Fruit fly (Drosophila melanogaster) whole organism, embryonic: ENCODE data around the gene chif.

Experiments used
- Bteb2 ChIP-seq: fragments of 200-800 bp; sonication (Bioruptor generic); optimal IDR thresholded peaks from 2 replicates; lab custom pipeline; 2016; ENCODE audit warnings: missing biosample characterization, missing genetic modification characterization
- C15 ChIP-seq: fragments of 200-800 bp; sonication (Bioruptor generic); IDR thresholded peaks from 3 replicates; pipeline ENCODE4 v1.3.6; 2022; ENCODE audit warnings: missing biosample characterization, missing genetic modification characterization
- CG10462 ChIP-seq: fragments of 200-800 bp; sonication (Bioruptor generic); optimal IDR thresholded peaks from 2 replicates; lab custom pipeline; 2016; ENCODE audit warnings: missing biosample characterization, missing genetic modification characterization
- CG11560 ChIP-seq: fragments of 200-800 bp; sonication (Bioruptor generic); IDR thresholded peaks from 3 replicates; pipeline ENCODE4 v1.3.6; 2022; ENCODE audit warnings: missing biosample characterization, missing genetic modification characterization
- CG12769 ChIP-seq: fragments of 200-800 bp; sonication (Bioruptor generic); optimal IDR thresholded peaks from 2 replicates; lab custom pipeline; 2019; ENCODE audit warnings: missing biosample characterization, mild to moderate bottlenecking, missing genetic modification characterization, moderate library complexity
- CG13624 ChIP-seq: fragments of 200-800 bp; sonication (Bioruptor generic); optimal IDR thresholded peaks from 2 replicates; lab custom pipeline; 2016; ENCODE audit warnings: missing biosample characterization, missing genetic modification characterization
- CG14965 ChIP-seq: fragments of 200-800 bp; sonication (Bioruptor generic); optimal IDR thresholded peaks from 2 replicates; lab custom pipeline; 2016; ENCODE audit warnings: missing biosample characterization, missing genetic modification characterization, borderline replicate concordance
- CG15269 ChIP-seq: fragments of 200-800 bp; sonication (Bioruptor generic); optimal IDR thresholded peaks from 2 replicates; lab custom pipeline; 2018; ENCODE audit warnings: missing biosample characterization, mild to moderate bottlenecking, missing genetic modification characterization, moderate library complexity
- CG16813 ChIP-seq: fragments of 200-800 bp; sonication (Bioruptor generic); IDR thresholded peaks from 3 replicates; pipeline ENCODE4 v1.3.6; 2022; ENCODE audit warnings: missing biosample characterization, missing genetic modification characterization; ENCODE audit not compliant: partially characterized antibody
- CG16863 ChIP-seq: fragments of 200-800 bp; sonication (Bioruptor generic); optimal IDR thresholded peaks from 3 replicates; lab custom pipeline; 2016; ENCODE audit warnings: missing biosample characterization, missing genetic modification characterization
- CG17568 ChIP-seq: fragments of 200-800 bp; sonication (Bioruptor generic); optimal IDR thresholded peaks from 2 replicates; lab custom pipeline; 2018; ENCODE audit warnings: missing biosample characterization, mild to moderate bottlenecking, missing genetic modification characterization, moderate library complexity
- CG17612 ChIP-seq: fragments of 200-800 bp; sonication (Bioruptor generic); IDR thresholded peaks from 2 replicates; pipeline ENCODE4 v1.3.6; 2022; ENCODE audit warnings: missing biosample characterization, missing genetic modification characterization
- CG18262 ChIP-seq: fragments of 200-800 bp; optimal IDR thresholded peaks from 3 replicates; lab custom pipeline; 2019; ENCODE audit warnings: missing biosample characterization, mild to moderate bottlenecking, missing genetic modification characterization, moderate library complexity
- CG2889 ChIP-seq: fragments of 200-800 bp; sonication (Bioruptor generic); IDR thresholded peaks from 3 replicates; pipeline ENCODE4 v1.3.6; 2022; ENCODE audit warnings: missing biosample characterization, missing genetic modification characterization
- CG3163 ChIP-seq: fragments of 200-800 bp; sonication (Bioruptor generic); optimal IDR thresholded peaks from 3 replicates; lab custom pipeline; 2016; ENCODE audit warnings: missing biosample characterization, missing genetic modification characterization
- CG42726 ChIP-seq: fragments of 200-800 bp; sonication (Bioruptor generic); IDR thresholded peaks from 2 replicates; pipeline ENCODE4 v1.3.6; 2022; ENCODE audit warnings: missing biosample characterization, missing genetic modification characterization; ENCODE audit not compliant: partially characterized antibody
- CG5180 ChIP-seq: fragments of 200-800 bp; sonication (Bioruptor generic); optimal IDR thresholded peaks from 3 replicates; lab custom pipeline; 2017; ENCODE audit warnings: missing biosample characterization, missing genetic modification characterization, mild to moderate bottlenecking, moderate library complexity, missing genetic modification reagents
- CG5953 ChIP-seq: fragments of 200-800 bp; sonication (Bioruptor generic); IDR thresholded peaks from 2 replicates; pipeline ENCODE4 v1.3.6; 2022; ENCODE audit warnings: missing biosample characterization, missing genetic modification characterization
- CG7372 ChIP-seq: fragments of 200-800 bp; sonication (Bioruptor generic); IDR thresholded peaks from 2 replicates; pipeline ENCODE4 v1.3.6; 2022; ENCODE audit warnings: missing biosample characterization, missing genetic modification characterization
- CG7928 ChIP-seq: fragments of 200-800 bp; sonication (Bioruptor generic); optimal IDR thresholded peaks from 2 replicates; lab custom pipeline; 2017; ENCODE audit warnings: missing biosample characterization, mild to moderate bottlenecking, missing genetic modification characterization
- CG9932 ChIP-seq: fragments of 200-800 bp; sonication (Bioruptor generic); IDR thresholded peaks from 2 replicates; pipeline ENCODE4 v1.3.6; 2022; ENCODE audit warnings: missing biosample characterization, missing genetic modification characterization
- D ChIP-seq, 2 experiments: fragments of 200-800 bp in 1 of 2; fragments of >200 bp in 1 of 2; sonication (Bioruptor generic) in 1 of 2; optimal IDR thresholded peaks; 2 replicates in 1 of 2; 3 replicates in 1 of 2; lab custom pipeline; 2017; ENCODE audit warnings: mild to moderate bottlenecking in 1 of 2, missing biosample characterization in 1 of 2, missing genetic modification characterization in 1 of 2, missing genetic modification reagents in 1 of 2
- Dip2 ChIP-seq: fragments of 200-800 bp; sonication (Bioruptor generic); IDR thresholded peaks from 2 replicates; pipeline ENCODE4 v1.3.6; 2022; ENCODE audit warnings: missing biosample characterization, missing genetic modification characterization
- HLH4C ChIP-seq: fragments of 200-800 bp; sonication (Bioruptor generic); IDR thresholded peaks from 3 replicates; pipeline ENCODE4 v1.3.6; 2022; ENCODE audit warnings: missing biosample characterization, missing genetic modification characterization; ENCODE audit not compliant: partially characterized antibody
- HmgZ ChIP-seq: fragments of 200-800 bp; sonication (Bioruptor generic); optimal IDR thresholded peaks from 2 replicates; lab custom pipeline; 2018; ENCODE audit warnings: missing biosample characterization, mild to moderate bottlenecking, missing genetic modification characterization
- Jarid2 ChIP-seq: fragments of 200-800 bp; sonication (Bioruptor generic); optimal IDR thresholded peaks from 3 replicates; lab custom pipeline; 2017; ENCODE audit warnings: mild to moderate bottlenecking, missing biosample characterization, missing genetic modification reagents, missing genetic modification characterization
- Lhr ChIP-seq: fragments of 200-800 bp; sonication (Bioruptor generic); optimal IDR thresholded peaks from 3 replicates; lab custom pipeline; 2017; ENCODE audit warnings: mild to moderate bottlenecking, missing biosample characterization, missing genetic modification reagents, missing genetic modification characterization
- NC2β ChIP-seq: fragments of 200-800 bp; sonication (Bioruptor generic); optimal IDR thresholded peaks from 2 replicates; lab custom pipeline; 2016; ENCODE audit warnings: missing biosample characterization, missing genetic modification characterization
- Optix ChIP-seq: fragments of 200-800 bp; sonication (Bioruptor generic); IDR thresholded peaks from 3 replicates; pipeline ENCODE4 v1.3.6; 2022; ENCODE audit warnings: missing biosample characterization, missing genetic modification characterization
- Pdp1 ChIP-seq, 2 experiments: fragments of 200-800 bp; sonication (Bioruptor generic); optimal IDR thresholded peaks; 3 replicates each; lab custom pipeline; 2016; ENCODE audit warnings: missing biosample characterization in 2 of 2, missing genetic modification characterization in 2 of 2, mild to moderate bottlenecking in 1 of 2, moderate library complexity in 1 of 2
- Six4 ChIP-seq: fragments of 200-800 bp; sonication (Bioruptor generic); optimal IDR thresholded peaks from 2 replicates; lab custom pipeline; 2016; ENCODE audit warnings: missing biosample characterization, missing genetic modification characterization
- Spps ChIP-seq: fragments of 200-800 bp; sonication (Bioruptor generic); optimal IDR thresholded peaks from 2 replicates; lab custom pipeline; 2018; ENCODE audit warnings: missing biosample characterization, mild to moderate bottlenecking, missing genetic modification characterization
- Stat92E ChIP-seq, 3 experiments: fragments of >200 bp in 2 of 3; fragments of 200-800 bp in 1 of 3; sonication (Bioruptor generic) in 1 of 3; optimal IDR thresholded peaks; 2 replicates each; lab custom pipeline; 2017 to 2019; ENCODE audit warnings: missing biosample characterization in 3 of 3, missing genetic modification characterization in 3 of 3, mild to moderate bottlenecking in 1 of 3, moderate library complexity in 1 of 3
- Tbp ChIP-seq: fragments of >200 bp; optimal IDR thresholded peaks from 2 replicates; lab custom pipeline; 2018; ENCODE audit warnings: missing biosample characterization, missing genetic modification characterization
- Xrp1 ChIP-seq: fragments of 200-800 bp; sonication (Bioruptor generic); IDR thresholded peaks from 2 replicates; pipeline ENCODE4 v1.3.6; 2022; ENCODE audit warnings: missing biosample characterization, missing genetic modification characterization
- cas ChIP-seq: fragments of 200-800 bp; sonication (Bioruptor generic); IDR thresholded peaks from 2 replicates; pipeline ENCODE4 v1.3.6; 2022; ENCODE audit warnings: missing biosample characterization, missing genetic modification characterization
- eve ChIP-seq, 2 experiments: fragments of >200 bp; optimal IDR thresholded peaks; 2 replicates each; lab custom pipeline; 2017; ENCODE audit warnings: missing biosample characterization in 2 of 2, missing genetic modification characterization in 2 of 2
- her ChIP-seq: fragments of 200-800 bp; sonication (Bioruptor generic); optimal IDR thresholded peaks from 2 replicates; lab custom pipeline; 2016; ENCODE audit warnings: missing biosample characterization, missing genetic modification characterization
- jumu ChIP-seq: fragments of 200-800 bp; sonication (Bioruptor generic); optimal IDR thresholded peaks from 3 replicates; lab custom pipeline; 2016; ENCODE audit warnings: missing biosample characterization, missing genetic modification characterization
- oc ChIP-seq: fragments of 200-800 bp; sonication (Bioruptor generic); optimal IDR thresholded peaks from 2 replicates; lab custom pipeline; 2018; ENCODE audit warnings: missing biosample characterization, mild to moderate bottlenecking, missing genetic modification characterization, moderate library complexity
- sc ChIP-seq, 3 experiments: fragments of >200 bp in 2 of 3; fragments of 200-800 bp in 1 of 3; sonication (Bioruptor generic) in 1 of 3; optimal IDR thresholded peaks; 2 replicates in 2 of 3; 3 replicates in 1 of 3; lab custom pipeline; 2017; ENCODE audit warnings: mild to moderate bottlenecking in 1 of 3, missing biosample characterization in 1 of 3, missing genetic modification characterization in 1 of 3, missing genetic modification reagents in 1 of 3
- sd ChIP-seq: fragments of 200-800 bp; sonication (Bioruptor generic); optimal IDR thresholded peaks from 3 replicates; lab custom pipeline; 2018; ENCODE audit warnings: missing biosample characterization, mild to moderate bottlenecking, missing genetic modification characterization, moderate library complexity
- sens ChIP-seq: fragments of 200-800 bp; sonication (Bioruptor generic); peaks from one replicate; lab custom pipeline; 2016; ENCODE audit warnings: missing biosample characterization, missing genetic modification characterization
- trh ChIP-seq: fragments of 200-800 bp; sonication (Bioruptor generic); optimal IDR thresholded peaks from 2 replicates; lab custom pipeline; 2016; ENCODE audit warnings: missing biosample characterization, missing genetic modification characterization
- usp ChIP-seq: fragments of >200 bp; optimal IDR thresholded peaks from 2 replicates; lab custom pipeline; 2017; ENCODE audit warnings: missing biosample characterization, missing genetic modification characterization
- vfl ChIP-seq: fragments of 200-800 bp; sonication (Bioruptor generic); optimal IDR thresholded peaks from 2 replicates; lab custom pipeline; 2016; ENCODE audit warnings: missing biosample characterization, missing genetic modification characterization
- zf30C ChIP-seq: fragments of 200-800 bp; sonication (Bioruptor generic); optimal IDR thresholded peaks from 3 replicates; lab custom pipeline; 2018; ENCODE audit warnings: missing biosample characterization, mild to moderate bottlenecking, missing genetic modification characterization

chif gene

dm6 chr2L:16350742-16351568 lies 1.5 kb downstream of the chif start (continued):
- TF ChIP-seq sc (optimal IDR thresholded peaks at IDR 0.05; lab: Kevin White, UChicago) (no peak), sc (GFP tag; optimal IDR thresholded peaks at IDR 0.05; lab: Kevin White, UChicago) (peak; percentile 98), Stat92E (GFP tag; optimal IDR thresholded peaks at IDR 0.05; lab: Kevin White, UChicago) (peak in 1 of 3 experiments; percentile 99), CG16813 (GFP tag; lab: Robert Waterston, UW) (no peak), CG17612 (GFP tag; lab: Robert Waterston, UW) (peak; percentile 98), CG2889 (peak; percentile 98), CG18262 (tag; lab: Kevin White, UChicago) (peak; percentile 99), oc (peak; percentile 99), CG5180 (GFP tag; lab: Kevin White, UChicago) (peak; percentile 94), Six4 (peak; percentile 98), HmgZ (tag; lab: Kevin White, UChicago) (peak; percentile 99), Pdp1 (GFP tag; optimal IDR thresholded peaks at IDR 0.05; lab: Kevin White, UChicago) (peak; percentile 98), CG42726 (GFP tag; lab: Robert Waterston, UW) (no peak; the same call in 1 of the 2 replicates), sens (peak; percentile 100), Lhr (GFP tag; lab: Kevin White, UChicago) (peak; percentile 95), usp (GFP tag; lab: Kevin White, UChicago) (no peak), CG14965 (GFP tag; lab: Kevin White, UChicago) (peak; percentile 81), Optix (GFP tag; lab: Robert Waterston, UW) (peak; percentile 96), NC2β (GFP tag; lab: Kevin White, UChicago) (peak; percentile 98), vfl (GFP tag; lab: Kevin White, UChicago) (peak; percentile 98), CG13624 (peak; percentile 99), HLH4C (GFP tag; lab: Robert Waterston, UW) (no peak), C15 (peak; percentile 97), Bteb2 (peak; percentile 99), CG3163 (peak; percentile 89), Jarid2 (GFP tag; lab: Kevin White, UChicago) (peak; percentile 95), Xrp1 (GFP tag; lab: Robert Waterston, UW) (peak; percentile 99), CG10462 (GFP tag; lab: Kevin White, UChicago) (peak; percentile 98), jumu (GFP tag; lab: Kevin White, UChicago) (peak; percentile 97), CG16863 (GFP tag; lab: Kevin White, UChicago) (peak; percentile 98), CG5953 (peak; percentile 99), eve (GFP tag; optimal IDR thresholded peaks at IDR 0.05; lab: Kevin White, UChicago) (peak; percentile 76 to 100), CG9932 (GFP tag; lab: Robert Waterston, UW) (peak; percentile 99), CG7928 (GFP tag; lab: Kevin White, UChicago) (peak; percentile 85), trh (GFP tag; lab: Kevin White, UChicago) (peak; percentile 97), CG12769 (peak; percentile 100), Tbp (GFP tag; lab: Kevin White, UChicago) (no peak), sd (tag; lab: Kevin White, UChicago) (peak; percentile 97), D (optimal IDR thresholded peaks at IDR 0.05; lab: Kevin White, UChicago) (no peak), D (GFP tag; optimal IDR thresholded peaks at IDR 0.05; lab: Kevin White, UChicago) (peak; percentile 99), cas (GFP tag; lab: Robert Waterston, UW) (peak; percentile 98), CG11560 (tag; lab: Robert Waterston, UW) (peak; percentile 93), CG15269 (tag; lab: Kevin White, UChicago) (peak; percentile 99), Dip2 (GFP tag; lab: Robert Waterston, UW) (peak; percentile 74), zf30C (GFP tag; lab: Kevin White, UChicago) (peak; percentile 25), Spps (peak; percentile 99), her (GFP tag; lab: Kevin White, UChicago) (peak; percentile 95), CG7372 (GFP tag; lab: Robert Waterston, UW) (peak; percentile 99), CG17568 (GFP tag; lab: Kevin White, UChicago) (peak; percentile 99)
